Worm (Caenorhabditis elegans) whole organism, L1 larva: ENCODE measurements around the gene picd-1.

Source experiments
- C16A3.4 ChIP-seq: fragments of 150-350 bp; optimal IDR thresholded peaks from 2 replicates; lab custom pipeline; 2014; ENCODE audit warnings: missing biosample characterization, missing genetic modification characterization
- C34B4.2 ChIP-seq: sonication (generic microtip); optimal IDR thresholded peaks from 2 replicates; lab custom pipeline; 2017; ENCODE audit warnings: mild to moderate bottlenecking, missing genetic modification characterization, missing compliant biosample characterization
- Y116A8C.19 ChIP-seq: sonication (generic microtip); optimal IDR thresholded peaks from 2 replicates; lab custom pipeline; 2016; ENCODE audit warnings: missing compliant biosample characterization, missing genetic modification characterization, borderline replicate concordance
- ceh-63 ChIP-seq: fragments of 200-800 bp; sonication (Bioruptor generic); optimal IDR thresholded peaks from 2 replicates; lab custom pipeline; 2018; ENCODE audit warnings: mild to moderate bottlenecking, missing genetic modification characterization, missing compliant biosample characterization
- ceh-82 ChIP-seq, 3 experiments: fragments of 150-350 bp in 1 of 3; sonication (generic microtip) in 2 of 3; optimal IDR thresholded peaks; 2 replicates each; lab custom pipeline; 2014 to 2017; ENCODE audit warnings: missing biosample characterization in 3 of 3, missing genetic modification characterization in 3 of 3
- ceh-88 ChIP-seq: fragments of 200-800 bp; sonication (Bioruptor generic); IDR thresholded peaks from 2 replicates; pipeline ENCODE4 v1.3.6; 2022; ENCODE audit warnings: missing genetic modification characterization, missing compliant biosample characterization
- ces-1 ChIP-seq: fragments of 150-350 bp; optimal IDR thresholded peaks from 2 replicates; lab custom pipeline; 2014; ENCODE audit warnings: missing biosample characterization, missing genetic modification reagents, missing genetic modification characterization
- efl-1 ChIP-seq, 4 experiments: fragments of 150-350 bp; optimal IDR thresholded peaks in 3 of 4; peaks in 1 of 4; 1 replicate in 1 of 4; 2 replicates in 3 of 4; lab custom pipeline; 2014; ENCODE audit warnings: missing biosample characterization in 2 of 4, missing genetic modification characterization in 2 of 4, missing genetic modification reagents in 2 of 4
- efl-3 ChIP-seq: fragments of 200-800 bp; sonication (Bioruptor generic); optimal IDR thresholded peaks from 2 replicates; lab custom pipeline; 2018; ENCODE audit warnings: mild to moderate bottlenecking, missing genetic modification characterization, missing compliant biosample characterization
- egl-27 ChIP-seq, 2 experiments: fragments of 150-350 bp in 1 of 2; sonication (generic microtip); optimal IDR thresholded peaks; 3 replicates each; lab custom pipeline; 2017 to 2018; ENCODE audit warnings: missing biosample characterization in 2 of 2, missing genetic modification characterization in 2 of 2, missing genetic modification reagents in 2 of 2
- elt-2 ChIP-seq: sonication (generic microtip); optimal IDR thresholded peaks from 2 replicates; lab custom pipeline; 2016; ENCODE audit warnings: missing genetic modification characterization, mild to moderate bottlenecking, inconsistent platforms, missing compliant biosample characterization, missing genetic modification reagents
- elt-3 ChIP-seq, 6 experiments: fragments of 150-350 bp in 1 of 6; sonication (generic microtip); optimal IDR thresholded peaks; 2 replicates each; lab custom pipeline; 2017 to 2018; ENCODE audit warnings: missing biosample characterization in 6 of 6, missing genetic modification characterization in 6 of 6, inconsistent platforms in 1 of 6
- ets-5 ChIP-seq: fragments of 200-800 bp; sonication (Bioruptor generic); IDR thresholded peaks from 2 replicates; pipeline ENCODE4 v1.3.6; 2022; ENCODE audit warnings: missing genetic modification characterization, missing compliant biosample characterization
- fkh-8 ChIP-seq: sonication (generic microtip); optimal IDR thresholded peaks from 2 replicates; lab custom pipeline; 2016; ENCODE audit warnings: mild to moderate bottlenecking, missing genetic modification characterization, missing compliant biosample characterization
- hlh-17 ChIP-seq: fragments of 200-800 bp; sonication (Bioruptor generic); optimal IDR thresholded peaks from 2 replicates; lab custom pipeline; 2018; ENCODE audit warnings: missing genetic modification characterization, mild to moderate bottlenecking, missing compliant biosample characterization, moderate library complexity, borderline replicate concordance
- irx-1 ChIP-seq: sonication (generic microtip); optimal IDR thresholded peaks from 2 replicates; lab custom pipeline; 2016; ENCODE audit warnings: missing genetic modification characterization, missing compliant biosample characterization
- isw-1 ChIP-seq: fragments of 200-800 bp; sonication (Bioruptor generic); IDR thresholded peaks from 2 replicates; pipeline ENCODE4 v1.3.6; 2022; ENCODE audit warnings: missing genetic modification characterization, missing compliant biosample characterization
- jun-1 ChIP-seq: fragments of 150-350 bp; optimal IDR thresholded peaks from 2 replicates; lab custom pipeline; 2014; ENCODE audit warnings: missing biosample characterization, missing genetic modification reagents, missing genetic modification characterization
- lin-13 ChIP-seq: fragments of 150-350 bp; optimal IDR thresholded peaks from 2 replicates; lab custom pipeline; 2014; ENCODE audit warnings: missing biosample characterization, missing genetic modification reagents, missing genetic modification characterization
- lin-14 ChIP-seq: fragments of 200-800 bp; sonication (Bioruptor generic); optimal IDR thresholded peaks from 2 replicates; lab custom pipeline; 2018; ENCODE audit warnings: mild to moderate bottlenecking, missing genetic modification characterization, moderate library complexity, missing compliant biosample characterization
- lin-15B ChIP-seq: fragments of 150-350 bp; sonication (generic microtip); optimal IDR thresholded peaks from 3 replicates; lab custom pipeline; 2014; ENCODE audit warnings: missing biosample characterization, missing genetic modification characterization
- lir-3 ChIP-seq: sonication (generic microtip); optimal IDR thresholded peaks from 2 replicates; lab custom pipeline; 2016; ENCODE audit warnings: mild to moderate bottlenecking, missing genetic modification characterization, moderate library complexity, missing compliant biosample characterization; ENCODE audit not compliant: poor library complexity
- lsy-2 ChIP-seq, 2 experiments: fragments of 150-350 bp; optimal IDR thresholded peaks; 2 replicates each; lab custom pipeline; 2014; ENCODE audit warnings: missing biosample characterization in 2 of 2, missing genetic modification characterization in 2 of 2
- mab-9 ChIP-seq: fragments of 200-800 bp; sonication (Bioruptor generic); IDR thresholded peaks from 2 replicates; pipeline ENCODE4 v1.3.6; 2022; ENCODE audit warnings: missing genetic modification reagents, missing genetic modification characterization, missing compliant biosample characterization
- mdl-1 ChIP-seq, 2 experiments: fragments of 150-350 bp; optimal IDR thresholded peaks; 2 replicates each; lab custom pipeline; 2014 to 2017; ENCODE audit warnings: missing biosample characterization in 2 of 2, missing genetic modification characterization in 2 of 2, inconsistent platforms in 1 of 2
- mef-2 ChIP-seq: fragments of 150-350 bp; optimal IDR thresholded peaks from 2 replicates; lab custom pipeline; 2014; ENCODE audit warnings: missing biosample characterization, missing genetic modification characterization
- nhr-11 ChIP-seq: fragments of 150-350 bp; optimal IDR thresholded peaks from 2 replicates; lab custom pipeline; 2014; ENCODE audit warnings: missing biosample characterization, missing genetic modification characterization
- nhr-19 ChIP-seq: fragments of 200-800 bp; sonication (Bioruptor generic); conservative IDR thresholded peaks from 2 replicates; pipeline ENCODE4 v1.3.6; 2022; ENCODE audit warnings: missing genetic modification characterization, missing compliant biosample characterization
- nhr-47 ChIP-seq: sonication (generic microtip); optimal IDR thresholded peaks from 2 replicates; lab custom pipeline; 2016; ENCODE audit warnings: mild to moderate bottlenecking, missing genetic modification characterization, moderate library complexity, missing compliant biosample characterization
- nhr-71 ChIP-seq: sonication (generic microtip); optimal IDR thresholded peaks from 2 replicates; lab custom pipeline; 2016; ENCODE audit warnings: mild to moderate bottlenecking, missing genetic modification characterization, moderate library complexity, missing compliant biosample characterization
- nhr-76 ChIP-seq: sonication (generic microtip); optimal IDR thresholded peaks from 2 replicates; lab custom pipeline; 2017; ENCODE audit warnings: missing biosample characterization, missing genetic modification characterization
- nhr-85 ChIP-seq: sonication (generic microtip); peaks from one replicate; lab custom pipeline; 2016; ENCODE audit warnings: missing genetic modification characterization, inconsistent platforms, missing compliant biosample characterization
- nhr-90 ChIP-seq: sonication (generic microtip); optimal IDR thresholded peaks from 2 replicates; lab custom pipeline; 2016; ENCODE audit warnings: mild to moderate bottlenecking, missing genetic modification characterization, missing compliant biosample characterization; ENCODE audit not compliant: poor library complexity
- pax-3 ChIP-seq: fragments of 200-800 bp; sonication (Bioruptor generic); optimal IDR thresholded peaks from 2 replicates; lab custom pipeline; 2018; ENCODE audit warnings: mild to moderate bottlenecking, missing genetic modification characterization, moderate library complexity, missing compliant biosample characterization
- rnt-1 ChIP-seq: sonication (generic microtip); optimal IDR thresholded peaks from 2 replicates; lab custom pipeline; 2016; ENCODE audit warnings: mild to moderate bottlenecking, missing genetic modification characterization, moderate library complexity, missing compliant biosample characterization
- snpc-4 ChIP-seq: fragments of 150-350 bp; optimal IDR thresholded peaks from 2 replicates; lab custom pipeline; 2014; ENCODE audit warnings: missing biosample characterization, missing genetic modification characterization
- sox-4 ChIP-seq: sonication (generic microtip); optimal IDR thresholded peaks from 2 replicates; lab custom pipeline; 2016; ENCODE audit warnings: missing genetic modification characterization, missing compliant biosample characterization
- sup-37 ChIP-seq: fragments of 200-800 bp; sonication (Bioruptor generic); optimal IDR thresholded peaks from 2 replicates; lab custom pipeline; 2018; ENCODE audit warnings: mild to moderate bottlenecking, missing genetic modification characterization, missing compliant biosample characterization
- tlp-1 ChIP-seq: fragments of 150-350 bp; optimal IDR thresholded peaks from 2 replicates; lab custom pipeline; 2014; ENCODE audit warnings: missing biosample characterization, missing genetic modification characterization
- unc-130 ChIP-seq: fragments of 150-350 bp; optimal IDR thresholded peaks from 2 replicates; lab custom pipeline; 2017; ENCODE audit warnings: missing biosample characterization, missing genetic modification characterization, inconsistent platforms
- vab-15 ChIP-seq: sonication (generic microtip); optimal IDR thresholded peaks from 2 replicates; lab custom pipeline; 2017; ENCODE audit warnings: missing genotype, mild to moderate bottlenecking, missing genetic modification characterization, missing compliant biosample characterization
- xbp-1 ChIP-seq: sonication (generic microtip); optimal IDR thresholded peaks from 2 replicates; lab custom pipeline; 2016; ENCODE audit warnings: missing genetic modification characterization, missing compliant biosample characterization
- zip-4 ChIP-seq: fragments of 200-800 bp; sonication (Bioruptor generic); optimal IDR thresholded peaks from 2 replicates; lab custom pipeline; 2018; ENCODE audit warnings: mild to moderate bottlenecking, missing genetic modification characterization, moderate library complexity, missing compliant biosample characterization
- ztf-4 ChIP-seq: fragments of 150-350 bp; optimal IDR thresholded peaks from 2 replicates; lab custom pipeline; 2014; ENCODE audit warnings: missing biosample characterization, missing genetic modification characterization

The picd-1 gene

DNA sequence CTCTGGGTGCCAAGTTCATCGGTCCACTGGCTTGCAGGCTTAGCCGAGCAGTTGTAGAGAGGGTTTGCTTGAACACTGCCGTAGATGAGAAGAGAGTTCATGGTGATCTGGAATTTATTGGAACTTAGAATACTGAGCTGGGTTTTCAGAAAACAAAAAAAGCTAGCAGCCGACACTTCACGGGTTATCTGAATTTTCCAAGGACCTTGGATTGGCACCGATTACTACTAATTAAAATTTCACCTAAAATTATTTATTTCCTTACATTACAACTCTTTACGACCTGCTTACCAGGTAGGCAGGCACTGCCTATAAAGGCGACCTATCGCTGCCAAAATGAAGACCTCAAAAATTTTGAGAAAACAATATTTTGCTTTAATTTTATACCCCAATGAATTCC lies 48.7 kb upstream of the picd-1 start, which contains the start of gene srt-52:
Gene srt-52 (minus strand): TSS at position 101 of the 400 bp plus-strand sequence.
- TF ChIP-seq ztf-4 (tag; lab: Kevin White, UChicago) (no peak), vab-15 (tag; lab: Kevin White, UChicago) (no peak), tlp-1 (tag; lab: Kevin White, UChicago) (no peak), lsy-2 (tag; optimal IDR thresholded peaks at IDR 0.05; lab: Kevin White, UChicago) (no peak), pax-3 (tag; lab: Kevin White, UChicago) (no peak), fkh-8 (no peak), isw-1 (GFP tag; lab: Robert Waterston, UW) (no peak), irx-1 (tag; lab: Kevin White, UChicago) (no peak), lin-15B (tag; lab: Kevin White, UChicago) (no peak), C16A3.4 (tag; lab: Kevin White, UChicago) (no peak), nhr-71 (tag; lab: Kevin White, UChicago) (no peak), mdl-1 (tag; optimal IDR thresholded peaks at IDR 0.05; lab: Kevin White, UChicago) (no peak), ceh-88 (GFP tag; lab: Robert Waterston, UW) (no peak), ceh-82 (tag; optimal IDR thresholded peaks at IDR 0.05; lab: Kevin White, UChicago) (no peak), elt-2 (tag; lab: Kevin White, UChicago) (no peak), zip-4 (GFP tag; lab: Kevin White, UChicago) (no peak), sup-37 (GFP tag; lab: Kevin White, UChicago) (no peak)

DNA sequence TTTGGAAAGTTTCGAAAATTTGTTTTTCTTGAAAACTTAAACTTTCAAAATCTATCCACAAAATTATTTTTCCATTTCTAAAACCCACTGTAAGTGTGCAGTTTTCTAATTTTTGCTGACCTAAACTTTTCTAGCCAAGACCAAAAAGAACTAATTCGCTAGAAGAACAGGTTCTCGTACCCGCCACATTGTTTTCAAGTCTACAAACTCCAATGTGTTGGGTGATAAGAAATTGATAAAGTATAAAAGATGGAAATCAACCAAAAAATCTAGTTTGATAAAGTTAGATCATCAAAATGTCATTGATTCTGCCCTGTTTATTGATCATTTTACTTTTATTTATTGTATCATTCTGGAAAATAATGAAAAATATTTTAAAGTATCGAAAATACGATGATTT lies 45.7 kb upstream of the picd-1 start, which contains the start of gene cyp-29A3:
Gene cyp-29A3 (plus strand): TSS at position 269 of the 400 bp plus-strand sequence.
- TF ChIP-seq egl-27 (tag; optimal IDR thresholded peaks at IDR 0.05; lab: Kevin White, UChicago) (no peak), elt-2 (tag; lab: Kevin White, UChicago) (no peak), snpc-4 (tag; lab: Kevin White, UChicago) (no peak), efl-1 (optimal IDR thresholded peaks at IDR 0.05; lab: Kevin White, UChicago) (no peak), efl-1 (GFP tag; optimal IDR thresholded peaks at IDR 0.05 in 1 of 2; lab: Kevin White, UChicago) (peak in 1 of 2 experiments; percentile 47), ets-5 (no peak), lir-3 (tag; lab: Kevin White, UChicago) (no peak), lin-13 (GFP tag; lab: Kevin White, UChicago) (no peak), nhr-85 (tag; lab: Kevin White, UChicago) (peak; percentile 25), ces-1 (GFP tag; lab: Kevin White, UChicago) (no peak), Y116A8C.19 (no peak), elt-3 (tag; optimal IDR thresholded peaks at IDR 0.05; lab: Kevin White, UChicago) (peak in 2 of 6 experiments; percentile 12 to 17), hlh-17 (GFP tag; lab: Kevin White, UChicago) (no peak)
- TF ChIP-seq, all 84 proteins: peak for 3

DNA sequence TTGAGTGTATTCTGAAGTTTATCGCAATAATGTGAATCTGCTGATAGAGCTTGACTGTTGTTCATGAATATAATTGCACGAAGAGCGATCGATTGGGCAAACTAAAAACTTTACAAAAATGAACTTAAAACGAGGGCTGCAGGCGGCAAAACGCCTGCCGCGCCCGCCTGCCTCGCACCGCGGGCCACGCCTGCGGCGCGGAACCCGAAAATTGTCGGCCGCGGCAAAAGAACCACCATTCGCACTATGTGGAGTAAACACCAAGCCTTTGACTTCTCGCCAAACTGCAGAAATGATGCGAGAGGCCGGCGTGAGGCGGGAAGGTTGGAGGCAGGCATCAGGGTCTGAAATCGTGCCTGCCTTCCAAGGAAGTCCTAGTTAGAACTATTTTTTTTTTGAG lies 40.7 kb upstream of the picd-1 start:
- TF ChIP-seq jun-1 (no peak), ets-5 (0 out of 2 replicates have a peak, but pooled peaks have one; percentile 9), mab-9 (GFP tag; lab: Robert Waterston, UW) (no peak), nhr-19 (GFP tag; lab: Robert Waterston, UW) (no peak), rnt-1 (tag; lab: Kevin White, UChicago) (no peak), pax-3 (tag; lab: Kevin White, UChicago) (no peak), unc-130 (no peak)

DNA sequence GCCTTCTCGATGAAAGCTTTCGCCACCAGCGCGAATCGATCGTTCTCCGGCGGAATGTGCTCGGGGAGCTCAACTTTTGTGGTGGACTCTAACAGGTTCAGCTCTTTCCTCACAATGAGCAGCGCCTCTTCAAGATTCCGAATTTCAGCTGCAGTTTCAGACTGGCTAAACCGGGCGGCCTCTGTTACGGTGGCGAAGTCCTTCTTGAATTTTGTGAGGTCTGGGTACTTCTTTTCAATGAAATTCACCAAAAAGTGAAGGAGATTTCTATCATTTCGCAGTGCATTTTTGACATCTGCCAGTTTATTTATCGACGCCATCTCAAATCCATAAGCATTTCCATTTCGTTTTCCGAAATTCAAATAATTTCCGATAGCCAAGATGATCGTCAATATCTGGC lies 38.1 kb upstream of the picd-1 start:
- no peak for TF ChIP-seq C34B4.2 (tag; lab: Kevin White, UChicago)
- no peak for TF ChIP-seq isw-1 (GFP tag; lab: Robert Waterston, UW)
- no peak for TF ChIP-seq sox-4 (tag; lab: Kevin White, UChicago)
- TF ChIP-seq nhr-90: no peak
- TF ChIP-seq nhr-19 (GFP tag; lab: Robert Waterston, UW): no peak
- TF ChIP-seq efl-3 (GFP tag; lab: Kevin White, UChicago): no peak
- no peak for TF ChIP-seq nhr-47 (tag; lab: Kevin White, UChicago)
- TF ChIP-seq C16A3.4 (tag; lab: Kevin White, UChicago): no peak
- TF ChIP-seq nhr-76: no peak
- TF ChIP-seq zip-4 (GFP tag; lab: Kevin White, UChicago): no peak
- no peak for TF ChIP-seq mef-2 (tag; lab: Kevin White, UChicago)
- TF ChIP-seq ceh-63 (GFP tag; lab: Kevin White, UChicago): no peak
- no peak for TF ChIP-seq xbp-1 (tag; lab: Kevin White, UChicago)
- TF ChIP-seq pax-3 (tag; lab: Kevin White, UChicago): no peak
- TF ChIP-seq efl-1 (optimal IDR thresholded peaks at IDR 0.05; lab: Kevin White, UChicago): no peak
- TF ChIP-seq efl-1 (GFP tag; optimal IDR thresholded peaks at IDR 0.05 in 1 of 2; lab: Kevin White, UChicago): no peak
- TF ChIP-seq vab-15 (tag; lab: Kevin White, UChicago): no peak
- no peak for TF ChIP-seq nhr-11 (tag; lab: Kevin White, UChicago)
- TF ChIP-seq ces-1 (GFP tag; lab: Kevin White, UChicago): no peak
- TF ChIP-seq lin-14 (GFP tag; lab: Kevin White, UChicago): no peak
